Worm (Caenorhabditis elegans) whole organism, L4 larva: ENCODE results near the gene T19D7.6.
A peak's percentile ranks its signal among the peaks of the same experiment; 100 is the strongest.

Experiments
- F10B5.3 ChIP-seq: sonication (generic microtip); optimal IDR thresholded peaks from 2 replicates; lab custom pipeline; 2016; ENCODE audit warnings: mild to moderate bottlenecking, missing genetic modification characterization, missing compliant biosample characterization
- F26F4.8 ChIP-seq: fragments of 200-800 bp; sonication (Bioruptor generic); conservative IDR thresholded peaks from 2 replicates; pipeline ENCODE4 v1.3.6; 2022; ENCODE audit warnings: missing genetic modification characterization, missing compliant biosample characterization
- R02D3.7 ChIP-seq: fragments of 150-350 bp; sonication (generic microtip); optimal IDR thresholded peaks from 3 replicates; lab custom pipeline; 2014; ENCODE audit warnings: missing biosample characterization, missing genetic modification characterization
- T20F7.1 ChIP-seq: fragments of 200-800 bp; sonication (Bioruptor generic); optimal IDR thresholded peaks from 2 replicates; lab custom pipeline; 2018; ENCODE audit warnings: mild to moderate bottlenecking, missing genetic modification characterization, missing compliant biosample characterization
- T26A8.4 ChIP-seq: fragments of 200-800 bp; sonication (Bioruptor generic); IDR thresholded peaks from 2 replicates; pipeline ENCODE4 v1.3.6; 2022; ENCODE audit warnings: missing genetic modification characterization, missing compliant biosample characterization
- Y105C5A.15 ChIP-seq: fragments of 200-800 bp; sonication (Bioruptor generic); IDR thresholded peaks from 2 replicates; pipeline ENCODE4 v1.3.6; 2022; ENCODE audit warnings: missing genetic modification characterization, missing compliant biosample characterization
- Y48G9A.11 ChIP-seq: fragments of 200-800 bp; sonication (Bioruptor generic); IDR thresholded peaks from 2 replicates; pipeline ENCODE4 v1.3.6; 2022; ENCODE audit warnings: missing genetic modification reagents, missing genetic modification characterization, missing compliant biosample characterization
- Y75B8A.6 ChIP-seq: fragments of 200-800 bp; sonication (Bioruptor generic); IDR thresholded peaks from 2 replicates; pipeline ENCODE4 v1.3.6; 2022; ENCODE audit warnings: missing genetic modification reagents, missing genetic modification characterization, missing compliant biosample characterization
- aha-1 ChIP-seq: fragments of 150-350 bp; peaks from one replicate; lab custom pipeline; 2014; ENCODE audit warnings: missing biosample characterization, missing genetic modification characterization
- aly-2 ChIP-seq: sonication (generic microtip); optimal IDR thresholded peaks from 2 replicates; lab custom pipeline; 2018; ENCODE audit warnings: missing biosample characterization, missing genetic modification characterization
- ceh-28 ChIP-seq: fragments of 150-350 bp; optimal IDR thresholded peaks from 2 replicates; lab custom pipeline; 2014; ENCODE audit warnings: missing biosample characterization, missing genetic modification reagents, missing genetic modification characterization
- ceh-32 ChIP-seq: sonication (generic microtip); optimal IDR thresholded peaks from 2 replicates; lab custom pipeline; 2016; ENCODE audit warnings: mild to moderate bottlenecking, missing genetic modification characterization, missing compliant biosample characterization; ENCODE audit not compliant: poor library complexity
- ctbp-1 ChIP-seq: fragments of 200-800 bp; sonication (Bioruptor generic); IDR thresholded peaks from 2 replicates; pipeline ENCODE4 v1.3.6; 2022; ENCODE audit warnings: missing genetic modification reagents, missing genetic modification characterization, missing compliant biosample characterization
- daf-16 ChIP-seq, 3 experiments: sonication (generic microtip); optimal IDR thresholded peaks; 2 replicates each; lab custom pipeline; 2016 to 2017; ENCODE audit warnings: missing genetic modification characterization in 3 of 3, missing genetic modification reagents in 3 of 3, mild to moderate bottlenecking in 2 of 3, missing compliant biosample characterization in 2 of 3, missing biosample characterization in 1 of 3, moderate library complexity in 1 of 3
- dmd-6 ChIP-seq: fragments of 200-800 bp; sonication (Bioruptor generic); IDR thresholded peaks from 2 replicates; pipeline ENCODE4 v1.3.6; 2022; ENCODE audit warnings: missing genetic modification reagents, missing genetic modification characterization, missing compliant biosample characterization
- duxl-1 ChIP-seq: sonication (generic microtip); optimal IDR thresholded peaks from 2 replicates; lab custom pipeline; 2016; ENCODE audit warnings: mild to moderate bottlenecking, missing genetic modification characterization, moderate library complexity, missing compliant biosample characterization; ENCODE audit not compliant: poor library complexity
- dve-1 ChIP-seq: sonication (generic microtip); optimal IDR thresholded peaks from 2 replicates; lab custom pipeline; 2017; ENCODE audit warnings: antibody characterized with exemption, mild to moderate bottlenecking, missing genetic modification characterization, missing compliant biosample characterization; ENCODE audit not compliant: insufficient read depth
- egl-27 ChIP-seq: sonication (generic microtip); optimal IDR thresholded peaks from 3 replicates; lab custom pipeline; 2017; ENCODE audit warnings: missing biosample characterization, missing genetic modification reagents, missing genetic modification characterization
- egl-43 ChIP-seq: fragments of 200-800 bp; sonication (Bioruptor generic); IDR thresholded peaks from 2 replicates; pipeline ENCODE4 v1.3.6; 2022; ENCODE audit warnings: missing genetic modification reagents, missing genetic modification characterization, missing compliant biosample characterization
- hif-1 ChIP-seq, 2 experiments: sonication (generic microtip); optimal IDR thresholded peaks; 2 replicates each; lab custom pipeline; 2016 to 2017; ENCODE audit warnings: missing compliant biosample characterization in 2 of 2, missing genetic modification characterization in 2 of 2, missing genetic modification reagents in 2 of 2, missing genotype in 2 of 2, mild to moderate bottlenecking in 1 of 2
- hlh-11 ChIP-seq: fragments of 200-800 bp; sonication (Bioruptor generic); optimal IDR thresholded peaks from 2 replicates; lab custom pipeline; 2018; ENCODE audit warnings: mild to moderate bottlenecking, missing genetic modification characterization, missing compliant biosample characterization
- lin-1 ChIP-seq: fragments of 200-800 bp; sonication (Bioruptor generic); IDR thresholded peaks from 2 replicates; pipeline ENCODE4 v1.3.6; 2022; ENCODE audit warnings: missing genetic modification reagents, missing genetic modification characterization, missing compliant biosample characterization
- lin-38 ChIP-seq: fragments of 200-800 bp; sonication (Bioruptor generic); IDR thresholded peaks from 2 replicates; pipeline ENCODE4 v1.3.6; 2022; ENCODE audit warnings: missing genetic modification reagents, missing genetic modification characterization, missing compliant biosample characterization
- lsy-2 ChIP-seq, 2 experiments: fragments of 150-350 bp in 1 of 2; sonication (generic microtip) in 1 of 2; optimal IDR thresholded peaks; 2 replicates each; lab custom pipeline; 2014 to 2017; ENCODE audit warnings: missing biosample characterization in 2 of 2, missing genetic modification characterization in 2 of 2
- madf-5 ChIP-seq, 2 experiments: fragments of 200-800 bp; sonication (Bioruptor generic); IDR thresholded peaks; 2 replicates each; pipeline ENCODE4 v1.3.6; 2022; ENCODE audit warnings: missing compliant biosample characterization in 2 of 2, missing genetic modification characterization in 2 of 2
- madf-9 ChIP-seq: fragments of 200-800 bp; sonication (Bioruptor generic); conservative IDR thresholded peaks from 2 replicates; pipeline ENCODE4 v1.3.6; 2022; ENCODE audit warnings: missing genetic modification reagents, missing genetic modification characterization, missing compliant biosample characterization
- mep-1 ChIP-seq: fragments of 150-350 bp; sonication (generic microtip); optimal IDR thresholded peaks from 3 replicates; lab custom pipeline; 2014; ENCODE audit warnings: missing biosample characterization, missing genetic modification characterization
- mes-2 ChIP-seq: sonication (generic microtip); optimal IDR thresholded peaks from 2 replicates; lab custom pipeline; 2016; ENCODE audit warnings: missing genotype, mild to moderate bottlenecking, missing genetic modification characterization, missing compliant biosample characterization; ENCODE audit not compliant: poor library complexity, severe bottlenecking
- mxl-3 ChIP-seq: fragments of 200-800 bp; sonication (Bioruptor generic); optimal IDR thresholded peaks from 2 replicates; lab custom pipeline; 2018; ENCODE audit warnings: mild to moderate bottlenecking, missing genetic modification characterization, missing compliant biosample characterization
- nhr-111 ChIP-seq: fragments of 200-800 bp; sonication (Bioruptor generic); optimal IDR thresholded peaks from 2 replicates; lab custom pipeline; 2018; ENCODE audit warnings: mild to moderate bottlenecking, missing genetic modification characterization, missing compliant biosample characterization
- nhr-25 ChIP-seq: sonication (generic microtip); optimal IDR thresholded peaks from 2 replicates; lab custom pipeline; 2017; ENCODE audit warnings: missing genetic modification characterization, mild to moderate bottlenecking, missing compliant biosample characterization, antibody characterized with exemption, moderate library complexity, borderline replicate concordance; ENCODE audit not compliant: insufficient read depth
- nhr-28 ChIP-seq: fragments of 150-350 bp; optimal IDR thresholded peaks from 2 replicates; lab custom pipeline; 2014; ENCODE audit warnings: missing biosample characterization, missing genetic modification characterization
- nhr-48 ChIP-seq: sonication (generic microtip); optimal IDR thresholded peaks from 2 replicates; lab custom pipeline; 2016; ENCODE audit warnings: mild to moderate bottlenecking, missing genetic modification characterization, missing compliant biosample characterization
- nhr-6 ChIP-seq: fragments of 150-350 bp; optimal IDR thresholded peaks from 2 replicates; lab custom pipeline; 2014; ENCODE audit warnings: missing biosample characterization, missing genetic modification characterization
- nhr-76 ChIP-seq: fragments of 150-350 bp; optimal IDR thresholded peaks from 2 replicates; lab custom pipeline; 2014; ENCODE audit warnings: missing biosample characterization, missing genetic modification characterization
- nhr-77 ChIP-seq: fragments of 150-350 bp; optimal IDR thresholded peaks from 2 replicates; lab custom pipeline; 2014; ENCODE audit warnings: missing biosample characterization, missing genetic modification characterization
- php-3 ChIP-seq: fragments of 200-800 bp; sonication (Bioruptor generic); IDR thresholded peaks from 2 replicates; pipeline ENCODE4 v1.3.6; 2022; ENCODE audit warnings: missing genetic modification reagents, missing genetic modification characterization, missing compliant biosample characterization
- pqm-1 ChIP-seq: sonication (generic microtip); optimal IDR thresholded peaks from 2 replicates; lab custom pipeline; 2017; ENCODE audit warnings: missing biosample characterization, missing genetic modification characterization
- saeg-2 ChIP-seq: fragments of 200-800 bp; sonication (Bioruptor generic); IDR thresholded peaks from 2 replicates; pipeline ENCODE4 v1.3.6; 2022; ENCODE audit warnings: missing genetic modification reagents, missing genetic modification characterization, missing compliant biosample characterization
- snpc-1.2 ChIP-seq: fragments of 200-800 bp; sonication (Bioruptor generic); IDR thresholded peaks from 2 replicates; pipeline ENCODE4 v1.3.6; 2022; ENCODE audit warnings: missing genetic modification reagents, missing genetic modification characterization, missing compliant biosample characterization
- tag-97 ChIP-seq: fragments of 200-800 bp; sonication (Bioruptor generic); IDR thresholded peaks from 2 replicates; pipeline ENCODE4 v1.3.6; 2022; ENCODE audit warnings: missing genetic modification characterization, missing compliant biosample characterization
- tra-1 ChIP-seq: fragments of 200-800 bp; sonication (Bioruptor generic); IDR thresholded peaks from 2 replicates; pipeline ENCODE4 v1.3.6; 2022; ENCODE audit warnings: missing genetic modification reagents, missing genetic modification characterization, missing compliant biosample characterization
- unc-39 ChIP-seq: sonication (generic microtip); optimal IDR thresholded peaks from 2 replicates; lab custom pipeline; 2017; ENCODE audit warnings: missing biosample characterization, missing genetic modification characterization
- unc-62 ChIP-seq, 3 experiments: fragments of 150-350 bp in 1 of 3; sonication (generic microtip); optimal IDR thresholded peaks in 2 of 3; peaks in 1 of 3; 1 replicate in 1 of 3; 2 replicates in 2 of 3; lab custom pipeline; 2014 to 2017; ENCODE audit warnings: missing biosample characterization in 3 of 3, missing genetic modification characterization in 3 of 3, missing genetic modification reagents in 3 of 3, missing genotype in 1 of 3
- vab-7 ChIP-seq: fragments of 200-800 bp; sonication (Bioruptor generic); IDR thresholded peaks from 2 replicates; pipeline ENCODE4 v1.3.6; 2022; ENCODE audit warnings: missing genetic modification reagents, missing genetic modification characterization, missing compliant biosample characterization
- ztf-11 ChIP-seq: fragments of 150-350 bp; optimal IDR thresholded peaks from 2 replicates; lab custom pipeline; 2014; ENCODE audit warnings: missing biosample characterization, missing genetic modification characterization

Gene T19D7.6

ce11 chrX:642817-643216 lies 27.8 kb downstream of the T19D7.6 start:
- TF ChIP-seq ctbp-1 (GFP tag; lab: Robert Waterston, UW): no peak
- no peak for TF ChIP-seq lin-1
- no peak for TF ChIP-seq madf-5 (GFP tag; IDR thresholded peaks at IDR 0.05; lab: Robert Waterston, UW)
- no peak for TF ChIP-seq dve-1 (tag; lab: Kevin White, UChicago)
- no peak for TF ChIP-seq T26A8.4 (GFP tag; lab: Robert Waterston, UW)
- TF ChIP-seq Y75B8A.6 (GFP tag; lab: Robert Waterston, UW): no peak
- no peak for TF ChIP-seq duxl-1 (tag; lab: Kevin White, UChicago)
- no peak for TF ChIP-seq Y48G9A.11
- TF ChIP-seq F26F4.8 (GFP tag; lab: Robert Waterston, UW): no peak
- 0 out of 2 replicates have a peak, but pooled peaks have one; percentile 22 for TF ChIP-seq vab-7 (GFP tag; lab: Robert Waterston, UW)
- no peak for TF ChIP-seq nhr-25
- TF ChIP-seq nhr-48 (tag; lab: Kevin White, UChicago): peak; percentile 3
- TF ChIP-seq egl-43 (GFP tag; lab: Robert Waterston, UW): 0 out of 2 replicates have a peak, but pooled peaks have one; percentile 8
- no peak for TF ChIP-seq unc-39 (tag; lab: Kevin White, UChicago)
- TF ChIP-seq Y105C5A.15 (GFP tag; lab: Robert Waterston, UW): no peak
- TF ChIP-seq lin-38 (GFP tag; lab: Robert Waterston, UW): no peak
- peak in 1 of 2 experiments; percentile 52 for TF ChIP-seq unc-62 (GFP tag; optimal IDR thresholded peaks at IDR 0.05 in 1 of 2; lab: Kevin White, UChicago)
- TF ChIP-seq unc-62 (tag; optimal IDR thresholded peaks at IDR 0.05; lab: Kevin White, UChicago): no peak
- peak; percentile 26 for TF ChIP-seq hlh-11 (tag; lab: Kevin White, UChicago)
- peak; percentile 12 for TF ChIP-seq nhr-77 (tag; lab: Kevin White, UChicago)
- TF ChIP-seq ceh-32: no peak
- TF ChIP-seq aly-2 (tag; lab: Kevin White, UChicago): no peak
- peak; percentile 14 for TF ChIP-seq mep-1 (tag; lab: Kevin White, UChicago)

- TF ChIP-seq madf-9 (GFP tag; lab: Robert Waterston, UW): no peak
- TF ChIP-seq aha-1 (tag; lab: Kevin White, UChicago): peak; percentile 44
Measured at ce11 chrX:641440-641839, 29.2 kb downstream of the T19D7.6 start, which contains the start of gene M6.11. M6.11 (minus strand) TSS chrX:641540.

- TF ChIP-seq dmd-6 (GFP tag; lab: Robert Waterston, UW) (peak; percentile 69), F10B5.3 (tag; lab: Kevin White, UChicago) (no peak), hlh-11 (tag; lab: Kevin White, UChicago) (peak; percentile 50), mxl-3 (GFP tag; lab: Kevin White, UChicago) (no peak), nhr-48 (tag; lab: Kevin White, UChicago) (no peak), ztf-11 (tag; lab: Kevin White, UChicago) (no peak), unc-62 (GFP tag; optimal IDR thresholded peaks at IDR 0.05 in 1 of 2; lab: Kevin White, UChicago) (peak in 1 of 2 experiments; percentile 94), unc-62 (tag; optimal IDR thresholded peaks at IDR 0.05; lab: Kevin White, UChicago) (no peak), daf-16 (GFP tag; optimal IDR thresholded peaks at IDR 0.05; lab: Kevin White, UChicago) (no peak), daf-16 (tag; optimal IDR thresholded peaks at IDR 0.05; lab: Kevin White, UChicago) (peak; percentile 31), ceh-28 (tag; lab: Kevin White, UChicago) (no peak), php-3 (GFP tag; lab: Robert Waterston, UW) (peak; percentile 43; the same call in 1 of the 2 replicates), unc-39 (tag; lab: Kevin White, UChicago) (no peak), saeg-2 (no peak), mes-2 (tag; lab: Kevin White, UChicago) (no peak), pqm-1 (tag; lab: Kevin White, UChicago) (peak; percentile 69), tag-97 (no peak), nhr-28 (tag; lab: Kevin White, UChicago) (no peak), snpc-1.2 (GFP tag; lab: Robert Waterston, UW) (no peak), dve-1 (tag; lab: Kevin White, UChicago) (no peak), hif-1 (tag; optimal IDR thresholded peaks at IDR 0.05; lab: Kevin White, UChicago) (no peak), nhr-111 (GFP tag; lab: Kevin White, UChicago) (no peak), nhr-76 (tag; lab: Kevin White, UChicago) (no peak), nhr-6 (tag; lab: Kevin White, UChicago) (no peak), R02D3.7 (tag; lab: Kevin White, UChicago) (no peak), tra-1 (GFP tag; lab: Robert Waterston, UW) (no peak), lsy-2 (tag; optimal IDR thresholded peaks at IDR 0.05; lab: Kevin White, UChicago) (no peak), T20F7.1 (no peak), egl-27 (tag; lab: Kevin White, UChicago) (no peak)
Measured at ce11 chrX:637588-637987, 33.0 kb downstream of the T19D7.6 start.
